Worm (Caenorhabditis elegans) whole organism, L1 larva: ENCODE results near the gene nas-13.

Experiments
- ama-1 ChIP-seq: fragments of 150-350 bp; optimal IDR thresholded peaks from 2 replicates; lab custom pipeline; 2014
- elt-2 ChIP-seq: sonication (generic microtip); optimal IDR thresholded peaks from 2 replicates; lab custom pipeline; 2016; ENCODE audit warnings: missing genetic modification characterization, mild to moderate bottlenecking, inconsistent platforms, missing compliant biosample characterization, missing genetic modification reagents
- lin-14 ChIP-seq: fragments of 200-800 bp; sonication (Bioruptor generic); optimal IDR thresholded peaks from 2 replicates; lab custom pipeline; 2018; ENCODE audit warnings: mild to moderate bottlenecking, missing genetic modification characterization, moderate library complexity, missing compliant biosample characterization
- lin-15B ChIP-seq: fragments of 150-350 bp; sonication (generic microtip); optimal IDR thresholded peaks from 3 replicates; lab custom pipeline; 2014; ENCODE audit warnings: missing biosample characterization, missing genetic modification characterization
- lin-39 ChIP-seq: fragments of 150-350 bp; optimal IDR thresholded peaks from 2 replicates; lab custom pipeline; 2014; ENCODE audit warnings: missing biosample characterization, missing genetic modification reagents, missing genetic modification characterization
- lsy-2 ChIP-seq, 2 experiments: fragments of 150-350 bp; optimal IDR thresholded peaks; 2 replicates each; lab custom pipeline; 2014; ENCODE audit warnings: missing biosample characterization in 2 of 2, missing genetic modification characterization in 2 of 2
- nhr-28 ChIP-seq: fragments of 150-350 bp; optimal IDR thresholded peaks from 2 replicates; lab custom pipeline; 2014; ENCODE audit warnings: missing biosample characterization, missing genetic modification characterization
- nhr-85 ChIP-seq: sonication (generic microtip); peaks from one replicate; lab custom pipeline; 2016; ENCODE audit warnings: missing genetic modification characterization, inconsistent platforms, missing compliant biosample characterization
- pqm-1 ChIP-seq: sonication (generic microtip); optimal IDR thresholded peaks from 3 replicates; lab custom pipeline; 2017; ENCODE audit warnings: missing biosample characterization, missing genetic modification characterization
- rnt-1 ChIP-seq: sonication (generic microtip); optimal IDR thresholded peaks from 2 replicates; lab custom pipeline; 2016; ENCODE audit warnings: mild to moderate bottlenecking, missing genetic modification characterization, moderate library complexity, missing compliant biosample characterization
- skn-1 ChIP-seq: fragments of 150-350 bp; optimal IDR thresholded peaks from 2 replicates; lab custom pipeline; 2014; ENCODE audit warnings: missing biosample characterization, missing genetic modification characterization
- ztf-11 ChIP-seq, 2 experiments: sonication (generic microtip); optimal IDR thresholded peaks; 2 replicates each; lab custom pipeline; 2016 to 2017; ENCODE audit warnings: missing genetic modification characterization in 2 of 2, missing biosample characterization in 1 of 2, missing compliant biosample characterization in 1 of 2

ce11 chrX:15433487-15433886, 5.4 kb upstream of the nas-13 start, which contains the start of gene flp-32:
- TF ChIP-seq lin-14: no peak
- TF ChIP-seq nhr-28 (tag; lab: Kevin White, UChicago): no peak
- TF ChIP-seq pqm-1 (tag; lab: Kevin White, UChicago): no peak
- TF ChIP-seq elt-2 (tag; lab: Kevin White, UChicago): no peak
- TF ChIP-seq nhr-85 (tag; lab: Kevin White, UChicago): no peak
- no peak for TF ChIP-seq ztf-11 (tag; optimal IDR thresholded peaks at IDR 0.05; lab: Kevin White, UChicago)
- TF ChIP-seq lin-15B (tag; lab: Kevin White, UChicago): no peak
- no peak for TF ChIP-seq ama-1 (lab: Kevin White, UChicago)
- TF ChIP-seq skn-1 (tag; lab: Kevin White, UChicago): no peak
- TF ChIP-seq lin-39 (tag; lab: Kevin White, UChicago): no peak
- TF ChIP-seq lsy-2 (tag; optimal IDR thresholded peaks at IDR 0.05; lab: Kevin White, UChicago): no peak
- TF ChIP-seq rnt-1 (tag; lab: Kevin White, UChicago): no peak
